Worm (Caenorhabditis elegans) whole organism, L1 larva: Measurements from ENCODE around the gene srh-137.

Experiments
- C16A3.4 ChIP-seq: fragments of 150-350 bp; optimal IDR thresholded peaks from 2 replicates; lab custom pipeline; 2014; ENCODE audit warnings: missing biosample characterization, missing genetic modification characterization
- ama-1 ChIP-seq: fragments of 150-350 bp; optimal IDR thresholded peaks from 2 replicates; lab custom pipeline; 2014
- egl-27 ChIP-seq, 2 experiments: fragments of 150-350 bp in 1 of 2; sonication (generic microtip); optimal IDR thresholded peaks; 3 replicates each; lab custom pipeline; 2017 to 2018; ENCODE audit warnings: missing biosample characterization in 2 of 2, missing genetic modification characterization in 2 of 2, missing genetic modification reagents in 2 of 2
- elt-2 ChIP-seq: sonication (generic microtip); optimal IDR thresholded peaks from 2 replicates; lab custom pipeline; 2016; ENCODE audit warnings: missing genetic modification characterization, mild to moderate bottlenecking, inconsistent platforms, missing compliant biosample characterization, missing genetic modification reagents
- elt-3 ChIP-seq, 6 experiments: fragments of 150-350 bp in 1 of 6; sonication (generic microtip); optimal IDR thresholded peaks; 2 replicates each; lab custom pipeline; 2017 to 2018; ENCODE audit warnings: missing biosample characterization in 6 of 6, missing genetic modification characterization in 6 of 6, inconsistent platforms in 1 of 6
- fkh-10 ChIP-seq: sonication (generic microtip); optimal IDR thresholded peaks from 2 replicates; lab custom pipeline; 2017; ENCODE audit warnings: missing biosample characterization, missing genetic modification reagents, missing genetic modification characterization
- irx-1 ChIP-seq: sonication (generic microtip); optimal IDR thresholded peaks from 2 replicates; lab custom pipeline; 2016; ENCODE audit warnings: missing genetic modification characterization, missing compliant biosample characterization
- nhr-12 ChIP-seq: sonication (generic microtip); optimal IDR thresholded peaks from 2 replicates; lab custom pipeline; 2017; ENCODE audit warnings: missing biosample characterization, missing genetic modification characterization
- nhr-28 ChIP-seq: fragments of 150-350 bp; optimal IDR thresholded peaks from 2 replicates; lab custom pipeline; 2014; ENCODE audit warnings: missing biosample characterization, missing genetic modification characterization
- nhr-76 ChIP-seq: sonication (generic microtip); optimal IDR thresholded peaks from 2 replicates; lab custom pipeline; 2017; ENCODE audit warnings: missing biosample characterization, missing genetic modification characterization
- pag-3 ChIP-seq: sonication (generic microtip); optimal IDR thresholded peaks from 2 replicates; lab custom pipeline; 2017; ENCODE audit warnings: missing genetic modification characterization, mild to moderate bottlenecking, missing compliant biosample characterization, antibody characterized with exemption, borderline replicate concordance; ENCODE audit not compliant: insufficient read depth
- unc-130 ChIP-seq: fragments of 150-350 bp; optimal IDR thresholded peaks from 2 replicates; lab custom pipeline; 2017; ENCODE audit warnings: missing biosample characterization, missing genetic modification characterization, inconsistent platforms
- zag-1 ChIP-seq: fragments of 150-350 bp; optimal IDR thresholded peaks from 2 replicates; lab custom pipeline; 2014; ENCODE audit warnings: missing biosample characterization, missing genetic modification characterization
- ztf-11 ChIP-seq, 2 experiments: sonication (generic microtip); optimal IDR thresholded peaks; 2 replicates each; lab custom pipeline; 2016 to 2017; ENCODE audit warnings: missing genetic modification characterization in 2 of 2, missing biosample characterization in 1 of 2, missing compliant biosample characterization in 1 of 2

ce11 chrV:16745214-16745613, 28.7 kb upstream of the srh-137 start:
- TF ChIP-seq C16A3.4 (tag; lab: Kevin White, UChicago) (no peak), pag-3 (tag; lab: Kevin White, UChicago) (no peak), zag-1 (tag; lab: Kevin White, UChicago) (no peak), unc-130 (no peak), nhr-12 (tag; lab: Kevin White, UChicago) (no peak), egl-27 (tag; optimal IDR thresholded peaks at IDR 0.05; lab: Kevin White, UChicago) (no peak), ama-1 (lab: Kevin White, UChicago) (no peak), elt-2 (tag; lab: Kevin White, UChicago) (no peak), elt-3 (tag; optimal IDR thresholded peaks at IDR 0.05; lab: Kevin White, UChicago) (no peak), ztf-11 (tag; optimal IDR thresholded peaks at IDR 0.05; lab: Kevin White, UChicago) (no peak), nhr-76 (tag; lab: Kevin White, UChicago) (no peak), nhr-28 (no peak), fkh-10 (GFP tag; lab: Kevin White, UChicago) (no peak), irx-1 (no peak)
